4 worm cellular contexts compared by ENCODE assay signal in the genomic region with DNA sequence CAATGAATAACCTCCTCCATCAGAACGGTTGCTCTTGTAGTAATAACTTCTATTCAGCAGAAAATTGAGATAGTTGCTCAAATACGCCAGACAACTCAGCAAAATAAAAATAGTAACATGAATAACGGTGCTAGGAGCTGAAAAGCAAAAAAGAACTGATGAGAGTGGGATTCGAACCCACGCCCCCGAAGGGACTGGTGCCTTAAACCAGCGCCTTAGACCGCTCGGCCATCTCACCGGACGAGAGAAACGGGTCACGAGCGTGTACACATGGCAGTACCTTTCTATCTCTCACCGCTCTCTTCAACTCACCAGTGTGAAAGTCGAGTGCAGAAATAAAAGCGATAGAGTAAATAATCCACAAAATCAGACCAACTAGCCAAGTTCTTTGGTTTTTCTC.
TF ChIP-seq lines count a peak whose summit lies in the region.

No protein-coding gene starts in this region.

TF ChIP-seq in whole organism, L2 larva, 48 proteins besides CTCF, POLR2A, EP300 and RAD21 (continues in another document):
- TF ChIP-seq Y55F3AM.14 (GFP tag; optimal IDR thresholded peaks at IDR 0.05; lab: Kevin White, UChicago) (peak; percentile 13), peb-1 (tag; optimal IDR thresholded peaks at IDR 0.05; lab: Kevin White, UChicago) (no peak), ztf-1 (GFP tag; conservative IDR thresholded peaks at IDR 0.05; lab: Robert Waterston, UW) (no peak), unc-55 (GFP tag; optimal IDR thresholded peaks at IDR 0.05; lab: Kevin White, UChicago) (no peak), C34F6.9 (tag; optimal IDR thresholded peaks at IDR 0.05; lab: Kevin White, UChicago) (no peak), unc-39 (tag; optimal IDR thresholded peaks at IDR 0.05; lab: Kevin White, UChicago) (no peak), elt-3 (tag; optimal IDR thresholded peaks at IDR 0.05; lab: Kevin White, UChicago) (no peak), lsy-2 (tag; optimal IDR thresholded peaks at IDR 0.05; lab: Kevin White, UChicago) (peak in 1 of 2 experiments; percentile 8), sma-9 (GFP tag; optimal IDR thresholded peaks at IDR 0.05; lab: Kevin White, UChicago) (peak; percentile 61), sma-9 (tag; optimal IDR thresholded peaks at IDR 0.05; lab: Kevin White, UChicago) (no peak), elt-1 (tag; optimal IDR thresholded peaks at IDR 0.05; lab: Kevin White, UChicago) (no peak), nhr-6 (tag; optimal IDR thresholded peaks at IDR 0.05; lab: Kevin White, UChicago) (no peak), sma-3 (GFP tag; optimal IDR thresholded peaks at IDR 0.05; lab: Kevin White, UChicago) (no peak), mdl-1 (tag; optimal IDR thresholded peaks at IDR 0.05; lab: Kevin White, UChicago) (no peak), blmp-1 (tag; optimal IDR thresholded peaks at IDR 0.05; lab: Kevin White, UChicago; ENCODE audit: insufficient read depth) (no peak), snpc-4 (tag; optimal IDR thresholded peaks at IDR 0.05; lab: Kevin White, UChicago) (peak; percentile 89), gmeb-1 (tag; optimal IDR thresholded peaks at IDR 0.05; lab: Kevin White, UChicago) (peak; percentile 43), lin-39 (tag; optimal IDR thresholded peaks at IDR 0.05; lab: Kevin White, UChicago) (no peak), lin-11 (tag; optimal IDR thresholded peaks at IDR 0.05; lab: Kevin White, UChicago) (peak; percentile 25), fos-1 (tag; optimal IDR thresholded peaks at IDR 0.05; lab: Kevin White, UChicago) (no peak), nhr-25 (tag; optimal IDR thresholded peaks at IDR 0.05; lab: Kevin White, UChicago) (no peak), nhr-77 (tag; optimal IDR thresholded peaks at IDR 0.05; lab: Kevin White, UChicago) (no peak)

TF ChIP-seq in whole organism, L4 larva, 104 proteins besides CTCF, POLR2A, EP300 and RAD21 (continues in another document):
- no peak for TF ChIP-seq lsy-2 (tag; optimal IDR thresholded peaks at IDR 0.05; lab: Kevin White, UChicago)
- TF ChIP-seq ceh-28 (tag; optimal IDR thresholded peaks at IDR 0.05; lab: Kevin White, UChicago): no peak
- TF ChIP-seq unc-39 (tag; optimal IDR thresholded peaks at IDR 0.05; lab: Kevin White, UChicago): no peak
- peak; percentile 55; the same call in 1 of the 2 replicates for TF ChIP-seq zfp-3 (GFP tag; conservative IDR thresholded peaks at IDR 0.05; lab: Robert Waterston, UW)
- no peak for TF ChIP-seq daf-8 (GFP tag; IDR thresholded peaks at IDR 0.05; lab: Robert Waterston, UW)
- no peak for TF ChIP-seq mep-1 (tag; optimal IDR thresholded peaks at IDR 0.05; lab: Kevin White, UChicago)
- no peak for TF ChIP-seq zfp-2 (tag; optimal IDR thresholded peaks at IDR 0.05; lab: Kevin White, UChicago)
- TF ChIP-seq hlh-30 (tag; optimal IDR thresholded peaks at IDR 0.05; lab: Kevin White, UChicago; ENCODE audit: insufficient read depth): peak; percentile 65
- no peak for TF ChIP-seq zip-11 (GFP tag; IDR thresholded peaks at IDR 0.05; lab: Robert Waterston, UW)
- no peak for TF ChIP-seq dmd-9 (GFP tag; IDR thresholded peaks at IDR 0.05; lab: Robert Waterston, UW)
- no peak for TF ChIP-seq saeg-2 (GFP tag; IDR thresholded peaks at IDR 0.05; lab: Robert Waterston, UW)
- no peak for TF ChIP-seq ceh-62 (tag; optimal IDR thresholded peaks at IDR 0.05; lab: Kevin White, UChicago)
- TF ChIP-seq lin-29 (GFP tag; IDR thresholded peaks at IDR 0.05; lab: Robert Waterston, UW): no peak
- TF ChIP-seq sdz-12 (GFP tag; optimal IDR thresholded peaks at IDR 0.05; lab: Kevin White, UChicago): peak; percentile 19
- no peak for TF ChIP-seq nhr-6 (tag; optimal IDR thresholded peaks at IDR 0.05; lab: Kevin White, UChicago)
- TF ChIP-seq daf-16 (GFP tag; optimal IDR thresholded peaks at IDR 0.05; lab: Kevin White, UChicago): no peak
- TF ChIP-seq daf-16 (tag; optimal IDR thresholded peaks at IDR 0.05; lab: Kevin White, UChicago): no peak
- no peak for TF ChIP-seq lin-13 (GFP tag; optimal IDR thresholded peaks at IDR 0.05; lab: Kevin White, UChicago)
- TF ChIP-seq rbr-2 (tag; optimal IDR thresholded peaks at IDR 0.05; lab: Kevin White, UChicago): peak; percentile 38
- no peak for TF ChIP-seq zag-1 (tag; optimal IDR thresholded peaks at IDR 0.05; lab: Kevin White, UChicago)
- no peak for TF ChIP-seq ZK337.2 (GFP tag; IDR thresholded peaks at IDR 0.05; lab: Robert Waterston, UW)
- no peak for TF ChIP-seq ztf-11 (tag; optimal IDR thresholded peaks at IDR 0.05; lab: Kevin White, UChicago)
- TF ChIP-seq zip-2 (tag; optimal IDR thresholded peaks at IDR 0.05; lab: Kevin White, UChicago): no peak
- no peak for TF ChIP-seq F37D6.2 (tag; optimal IDR thresholded peaks at IDR 0.05; lab: Kevin White, UChicago)

TF ChIP-seq in whole organism, late embryonic, 69 proteins besides CTCF, POLR2A, EP300 and RAD21 (continues in another document):
- TF ChIP-seq ets-4 (tag; optimal IDR thresholded peaks at IDR 0.05; lab: Kevin White, UChicago) (peak; percentile 33), tbx-2 (tag; optimal IDR thresholded peaks at IDR 0.05; lab: Kevin White, UChicago) (peak; percentile 66), elt-2 (tag; optimal IDR thresholded peaks at IDR 0.05; lab: Kevin White, UChicago) (peak; percentile 52), Y22D7AL.16 (tag; optimal IDR thresholded peaks at IDR 0.05; lab: Kevin White, UChicago) (peak; percentile 69), ref-2 (tag; optimal IDR thresholded peaks at IDR 0.05; lab: Kevin White, UChicago) (peak; percentile 26), lim-6 (tag; optimal IDR thresholded peaks at IDR 0.05; lab: Kevin White, UChicago) (no peak), pag-3 (tag; optimal IDR thresholded peaks at IDR 0.05; lab: Kevin White, UChicago; ENCODE audit: borderline replicate concordance) (no peak), ceh-6 (GFP tag; optimal IDR thresholded peaks at IDR 0.05; lab: Kevin White, UChicago) (peak; percentile 60), ceh-9 (tag; optimal IDR thresholded peaks at IDR 0.05; lab: Kevin White, UChicago) (peak; percentile 52), K02D7.2 (tag; optimal IDR thresholded peaks at IDR 0.05; lab: Kevin White, UChicago) (peak; percentile 51), eyg-1 (tag; optimal IDR thresholded peaks at IDR 0.05; lab: Kevin White, UChicago) (no peak), ceh-2 (tag; optimal IDR thresholded peaks at IDR 0.05; lab: Kevin White, UChicago) (no peak), ztf-16 (tag; optimal IDR thresholded peaks at IDR 0.05; lab: Kevin White, UChicago) (peak; percentile 57), C38D4.7 (GFP tag; optimal IDR thresholded peaks at IDR 0.05; lab: Kevin White, UChicago) (peak; percentile 60), syd-9 (tag; optimal IDR thresholded peaks at IDR 0.05; lab: Kevin White, UChicago) (peak; percentile 23), F13H6.1 (tag; optimal IDR thresholded peaks at IDR 0.05; lab: Kevin White, UChicago) (peak; percentile 50), nfya-1 (tag; optimal IDR thresholded peaks at IDR 0.05; lab: Kevin White, UChicago) (no peak), pha-4 (tag; optimal IDR thresholded peaks at IDR 0.05; lab: Kevin White, UChicago) (no peak), nhr-232 (tag; optimal IDR thresholded peaks at IDR 0.05; lab: Kevin White, UChicago) (peak; percentile 72), madf-2 (tag; optimal IDR thresholded peaks at IDR 0.05; lab: Kevin White, UChicago) (peak; percentile 39), K09A11.1 (tag; optimal IDR thresholded peaks at IDR 0.05; lab: Kevin White, UChicago; ENCODE audit: insufficient read depth) (no peak), tbx-7 (tag; optimal IDR thresholded peaks at IDR 0.05; lab: Kevin White, UChicago) (no peak), unc-55 (GFP tag; optimal IDR thresholded peaks at IDR 0.05; lab: Kevin White, UChicago) (no peak), zip-5 (tag; optimal IDR thresholded peaks at IDR 0.05; lab: Kevin White, UChicago) (peak; percentile 18), ceh-48 (tag; optimal IDR thresholded peaks at IDR 0.05; lab: Kevin White, UChicago) (peak; percentile 37)

TF ChIP-seq in whole organism, mixed stage, embryonic, 35 proteins besides CTCF, POLR2A, EP300 and RAD21 (continues in another document):
- TF ChIP-seq unc-120 (tag; optimal IDR thresholded peaks at IDR 0.05; lab: Kevin White, UChicago; ENCODE audit: poor library complexity, severe bottlenecking) (peak; percentile 67), unc-62 (GFP tag; optimal IDR thresholded peaks at IDR 0.05; lab: Kevin White, UChicago) (no peak), sem-2 (GFP tag; optimal IDR thresholded peaks at IDR 0.05; lab: Kevin White, UChicago) (peak; percentile 58), mls-2 (tag; optimal IDR thresholded peaks at IDR 0.05; lab: Kevin White, UChicago) (peak; percentile 70), hlh-1 (tag; optimal IDR thresholded peaks at IDR 0.05; lab: Kevin White, UChicago) (no peak), tbx-8 (GFP tag; optimal IDR thresholded peaks at IDR 0.05; lab: Kevin White, UChicago) (no peak), nhr-12 (tag; optimal IDR thresholded peaks at IDR 0.05; lab: Kevin White, UChicago) (no peak), nhr-2 (tag; optimal IDR thresholded peaks at IDR 0.05; lab: Kevin White, UChicago) (no peak), flh-1 (GFP tag; optimal IDR thresholded peaks at IDR 0.05; lab: Kevin White, UChicago) (peak; percentile 7), ces-1 (GFP tag; optimal IDR thresholded peaks at IDR 0.05; lab: Kevin White, UChicago) (no peak), drap-1 (GFP tag; optimal IDR thresholded peaks at IDR 0.05; lab: Kevin White, UChicago) (peak; percentile 79), ham-2 (GFP tag; optimal IDR thresholded peaks at IDR 0.05; lab: Kevin White, UChicago) (no peak), elt-3 (tag; optimal IDR thresholded peaks at IDR 0.05; lab: Kevin White, UChicago) (no peak), zip-8 (tag; optimal IDR thresholded peaks at IDR 0.05; lab: Kevin White, UChicago) (no peak), snpc-4 (tag; optimal IDR thresholded peaks at IDR 0.05; lab: Kevin White, UChicago) (no peak), mab-5 (tag; optimal IDR thresholded peaks at IDR 0.05; lab: Kevin White, UChicago) (no peak), unc-39 (tag; optimal IDR thresholded peaks at IDR 0.05; lab: Kevin White, UChicago) (no peak), nhr-76 (tag; optimal IDR thresholded peaks at IDR 0.05; lab: Kevin White, UChicago) (no peak), elt-1 (tag; optimal IDR thresholded peaks at IDR 0.05; lab: Kevin White, UChicago; ENCODE audit: borderline replicate concordance, insufficient read depth) (no peak), ceh-39 (tag; optimal IDR thresholded peaks at IDR 0.05; lab: Kevin White, UChicago) (no peak), ceh-83 (GFP tag; optimal IDR thresholded peaks at IDR 0.05; lab: Kevin White, UChicago) (peak; percentile 45), lin-13 (tag; optimal IDR thresholded peaks at IDR 0.05; lab: Kevin White, UChicago) (no peak), M03D4.4 (tag; optimal IDR thresholded peaks at IDR 0.05; lab: Kevin White, UChicago) (peak; percentile 68), sptf-1 (tag; optimal IDR thresholded peaks at IDR 0.05; lab: Kevin White, UChicago) (peak; percentile 86), lin-32 (GFP tag; optimal IDR thresholded peaks at IDR 0.05; lab: Kevin White, UChicago) (peak; percentile 70), lsy-2 (tag; optimal IDR thresholded peaks at IDR 0.05; lab: Kevin White, UChicago) (no peak), ztf-11 (tag; optimal IDR thresholded peaks at IDR 0.05; lab: Kevin White, UChicago) (no peak), mep-1 (tag; optimal IDR thresholded peaks at IDR 0.05; lab: Kevin White, UChicago) (peak; percentile 4)
